Worm (Caenorhabditis elegans) whole organism, young adult: ENCODE measurements around the gene B0001.4.
A peak's percentile ranks its signal among the peaks of the same experiment; 100 is the strongest.

Experiments used
- B0261.1 ChIP-seq: sonication (generic microtip); optimal IDR thresholded peaks from 2 replicates; lab custom pipeline; 2016; ENCODE audit warnings: mild to moderate bottlenecking, missing genetic modification characterization, moderate library complexity, missing compliant biosample characterization
- D2030.7 ChIP-seq: fragments of 200-800 bp; sonication (Bioruptor generic); IDR thresholded peaks from 2 replicates; pipeline ENCODE4 v1.3.6; 2022; ENCODE audit warnings: missing genetic modification reagents, missing genetic modification characterization, missing compliant biosample characterization
- F23B12.7 ChIP-seq: sonication (generic microtip); optimal IDR thresholded peaks from 2 replicates; lab custom pipeline; 2017; ENCODE audit warnings: missing genetic modification characterization, mild to moderate bottlenecking, missing compliant biosample characterization, antibody characterized with exemption, moderate library complexity; ENCODE audit not compliant: insufficient read depth
- F57A8.1 ChIP-seq: fragments of 200-800 bp; sonication (Bioruptor generic); optimal IDR thresholded peaks from 2 replicates; lab custom pipeline; 2018; ENCODE audit warnings: mild to moderate bottlenecking, missing genetic modification characterization, moderate library complexity, missing compliant biosample characterization
- T26A5.8 ChIP-seq: sonication (generic microtip); optimal IDR thresholded peaks from 2 replicates; lab custom pipeline; 2016; ENCODE audit warnings: missing genetic modification characterization, missing compliant biosample characterization
- Y95B8A.8 ChIP-seq: fragments of 200-800 bp; sonication (Bioruptor generic); IDR thresholded peaks from 2 replicates; pipeline ENCODE4 v1.3.6; 2022; ENCODE audit warnings: missing genetic modification reagents, missing genetic modification characterization, missing compliant biosample characterization
- ama-1 ChIP-seq, 3 experiments: fragments of 150-350 bp in 1 of 3; sonication (generic microtip) in 2 of 3; optimal IDR thresholded peaks; 2 replicates each; lab custom pipeline; 2014 to 2018; ENCODE audit warnings: missing biosample characterization in 2 of 3, missing genetic modification characterization in 2 of 3, missing genetic modification reagents in 2 of 3
- atf-7 ChIP-seq: sonication (generic microtip); optimal IDR thresholded peaks from 2 replicates; lab custom pipeline; 2017; ENCODE audit warnings: mild to moderate bottlenecking, missing genetic modification characterization, missing compliant biosample characterization
- athp-1 ChIP-seq: sonication (generic microtip); optimal IDR thresholded peaks from 2 replicates; lab custom pipeline; 2017; ENCODE audit warnings: mild to moderate bottlenecking, missing genetic modification characterization, missing compliant biosample characterization
- attf-5 ChIP-seq: fragments of 200-800 bp; sonication (Bioruptor generic); optimal IDR thresholded peaks from 2 replicates; lab custom pipeline; 2018; ENCODE audit warnings: mild to moderate bottlenecking, missing genetic modification characterization, missing compliant biosample characterization
- cebp-1 ChIP-seq, 2 experiments: fragments of 200-800 bp in 1 of 2; sonication (Bioruptor generic) in 1 of 2; sonication (generic microtip) in 1 of 2; IDR thresholded peaks in 1 of 2; optimal IDR thresholded peaks in 1 of 2; 2 replicates each; pipeline versions ENCODE4 v1.3.6 to Lab custom; 2017 to 2022; ENCODE audit warnings: missing compliant biosample characterization in 2 of 2, missing genetic modification characterization in 2 of 2, mild to moderate bottlenecking in 1 of 2, missing genetic modification reagents in 1 of 2, moderate library complexity in 1 of 2
- ceh-58 ChIP-seq: fragments of 200-800 bp; sonication (Bioruptor generic); IDR thresholded peaks from 2 replicates; pipeline ENCODE4 v1.3.6; 2022; ENCODE audit warnings: missing genetic modification characterization, missing compliant biosample characterization
- ceh-79 ChIP-seq: sonication (generic microtip); optimal IDR thresholded peaks from 2 replicates; lab custom pipeline; 2017; ENCODE audit warnings: mild to moderate bottlenecking, missing genetic modification characterization, missing compliant biosample characterization
- dox-1 ChIP-seq: fragments of 200-800 bp; sonication (Bioruptor generic); IDR thresholded peaks from 2 replicates; pipeline ENCODE4 v1.3.6; 2022; ENCODE audit warnings: missing genetic modification reagents, missing genetic modification characterization, missing compliant biosample characterization
- dpff-1 ChIP-seq: sonication (generic microtip); optimal IDR thresholded peaks from 2 replicates; lab custom pipeline; 2017; ENCODE audit warnings: mild to moderate bottlenecking, missing genetic modification characterization, missing compliant biosample characterization
- dpl-1 ChIP-seq: fragments of 150-350 bp; optimal IDR thresholded peaks from 2 replicates; lab custom pipeline; 2014; ENCODE audit warnings: missing biosample characterization, missing genetic modification reagents, missing genetic modification characterization
- efl-1 ChIP-seq: fragments of 150-350 bp; optimal IDR thresholded peaks from 2 replicates; lab custom pipeline; 2014; ENCODE audit warnings: missing biosample characterization, missing genetic modification reagents, missing genetic modification characterization
- egl-18 ChIP-seq: fragments of 200-800 bp; sonication (Bioruptor generic); IDR thresholded peaks from 2 replicates; pipeline ENCODE4 v1.3.6; 2022; ENCODE audit warnings: missing genetic modification reagents, missing genetic modification characterization, missing compliant biosample characterization
- hmg-1.2 ChIP-seq: fragments of 200-800 bp; sonication (Bioruptor generic); IDR thresholded peaks from 2 replicates; pipeline ENCODE4 v1.3.6; 2022; ENCODE audit warnings: missing genetic modification reagents, missing genetic modification characterization, missing compliant biosample characterization
- let-607 ChIP-seq, 2 experiments: fragments of 200-800 bp in 1 of 2; sonication (Bioruptor generic) in 1 of 2; sonication (generic microtip) in 1 of 2; optimal IDR thresholded peaks; 2 replicates each; lab custom pipeline; 2016 to 2018; ENCODE audit warnings: mild to moderate bottlenecking in 2 of 2, missing compliant biosample characterization in 2 of 2, missing genetic modification characterization in 2 of 2, moderate library complexity in 2 of 2, missing genotype in 1 of 2
- lin-35 ChIP-seq, 3 experiments: fragments of 150-350 bp in 2 of 3; sonication (generic microtip) in 1 of 3; optimal IDR thresholded peaks; 2 replicates each; lab custom pipeline; 2014 to 2018; ENCODE audit warnings: missing biosample characterization in 3 of 3, missing genetic modification characterization in 3 of 3, missing genetic modification reagents in 3 of 3
- lsl-1 ChIP-seq: fragments of 200-800 bp; sonication (Bioruptor generic); optimal IDR thresholded peaks from 2 replicates; lab custom pipeline; 2018; ENCODE audit warnings: mild to moderate bottlenecking, missing genetic modification characterization, moderate library complexity, missing compliant biosample characterization
- lsy-27 ChIP-seq: sonication (generic microtip); optimal IDR thresholded peaks from 2 replicates; lab custom pipeline; 2017; ENCODE audit warnings: missing genetic modification characterization, mild to moderate bottlenecking, missing compliant biosample characterization, antibody characterized with exemption, missing genotype, borderline replicate concordance; ENCODE audit not compliant: insufficient read depth
- madf-3 ChIP-seq: fragments of 200-800 bp; sonication (Bioruptor generic); IDR thresholded peaks from 2 replicates; pipeline ENCODE4 v1.3.6; 2022; ENCODE audit warnings: missing genetic modification reagents, missing genetic modification characterization, missing compliant biosample characterization
- madf-6 ChIP-seq: fragments of 200-800 bp; sonication (Bioruptor generic); IDR thresholded peaks from 2 replicates; pipeline ENCODE4 v1.3.6; 2022; ENCODE audit warnings: missing genetic modification reagents, missing genetic modification characterization, missing compliant biosample characterization
- madf-8 ChIP-seq: fragments of 200-800 bp; sonication (Bioruptor generic); conservative IDR thresholded peaks from 2 replicates; pipeline ENCODE4 v1.3.6; 2022; ENCODE audit warnings: missing genetic modification reagents, missing genetic modification characterization, missing compliant biosample characterization
- mcd-1 ChIP-seq: fragments of 200-800 bp; sonication (Bioruptor generic); IDR thresholded peaks from 2 replicates; pipeline ENCODE4 v1.3.6; 2022; ENCODE audit warnings: missing genetic modification reagents, missing genetic modification characterization, missing compliant biosample characterization
- mes-4 ChIP-seq: sonication (generic microtip); optimal IDR thresholded peaks from 2 replicates; lab custom pipeline; 2016; ENCODE audit warnings: missing genotype, missing genetic modification characterization, missing compliant biosample characterization
- nhr-80 ChIP-seq: sonication (generic microtip); optimal IDR thresholded peaks from 2 replicates; lab custom pipeline; 2016; ENCODE audit warnings: missing genetic modification characterization, missing compliant biosample characterization
- nhr-90 ChIP-seq: sonication (generic microtip); optimal IDR thresholded peaks from 2 replicates; lab custom pipeline; 2016; ENCODE audit warnings: missing genotype, mild to moderate bottlenecking, missing genetic modification characterization, missing compliant biosample characterization
- pha-4 ChIP-seq: fragments of 150-350 bp; sonication (generic microtip); optimal IDR thresholded peaks from 2 replicates; lab custom pipeline; 2014; ENCODE audit warnings: missing biosample characterization, missing genetic modification reagents, missing genetic modification characterization
- rec-8 ChIP-seq, 2 experiments: sonication (generic microtip); optimal IDR thresholded peaks; 2 replicates each; lab custom pipeline; 2016; ENCODE audit warnings: mild to moderate bottlenecking in 2 of 2, missing genetic modification characterization in 2 of 2, missing genetic modification reagents in 2 of 2, missing genotype in 2 of 2, missing biosample characterization in 1 of 2, missing compliant biosample characterization in 1 of 2, moderate library complexity in 1 of 2
- snpc-1.1 ChIP-seq: sonication (generic microtip); optimal IDR thresholded peaks from 2 replicates; lab custom pipeline; 2017; ENCODE audit warnings: missing genetic modification characterization, mild to moderate bottlenecking, missing compliant biosample characterization, antibody characterized with exemption, moderate library complexity, missing genotype, missing genetic modification reagents; ENCODE audit not compliant: insufficient read depth
- snpc-3.4 ChIP-seq: sonication (generic microtip); optimal IDR thresholded peaks from 2 replicates; lab custom pipeline; 2017; ENCODE audit warnings: missing genetic modification characterization, mild to moderate bottlenecking, missing compliant biosample characterization, antibody characterized with exemption, moderate library complexity, missing genotype, missing genetic modification reagents
- snpc-4 ChIP-seq, 5 experiments: fragments of 150-350 bp in 1 of 5; sonication (generic microtip) in 4 of 5; optimal IDR thresholded peaks; 2 replicates each; lab custom pipeline; 2014 to 2018; ENCODE audit warnings: missing genetic modification characterization in 5 of 5, missing biosample characterization in 3 of 5, antibody characterized with exemption in 2 of 5, mild to moderate bottlenecking in 2 of 5, missing compliant biosample characterization in 2 of 5, missing genotype in 2 of 5, moderate library complexity in 2 of 5, missing genetic modification reagents in 1 of 5
- tbp1 ChIP-seq: fragments of 200-800 bp; sonication (Bioruptor generic); optimal IDR thresholded peaks from 2 replicates; lab custom pipeline; 2018; ENCODE audit warnings: mild to moderate bottlenecking, missing genetic modification characterization, missing compliant biosample characterization
- tbx-9 ChIP-seq: sonication (generic microtip); optimal IDR thresholded peaks from 2 replicates; lab custom pipeline; 2016; ENCODE audit warnings: borderline replicate concordance, missing genetic modification characterization, inconsistent platforms, missing compliant biosample characterization
- tlf-1 ChIP-seq: fragments of 200-800 bp; sonication (Bioruptor generic); optimal IDR thresholded peaks from 2 replicates; lab custom pipeline; 2018; ENCODE audit warnings: mild to moderate bottlenecking, missing genetic modification characterization, missing compliant biosample characterization
- xnd-1 ChIP-seq: sonication (generic microtip); optimal IDR thresholded peaks from 2 replicates; lab custom pipeline; 2016; ENCODE audit warnings: missing genotype, missing genetic modification reagents, missing genetic modification characterization, missing compliant biosample characterization

B0001.4 gene

ce11 chrIV:12124314-12125084, 13.5 kb downstream of the B0001.4 start, which contains the start of gene dhhc-6 (continued):
- TF ChIP-seq T26A5.8 (tag; lab: Kevin White, UChicago) (no peak), snpc-3.4 (tag; lab: Kevin White, UChicago) (no peak), madf-3 (GFP tag; lab: Robert Waterston, UW) (peak; percentile 84), atf-7 (no peak), tlf-1 (GFP tag; lab: Kevin White, UChicago) (no peak), dox-1 (GFP tag; lab: Robert Waterston, UW) (no peak), dpl-1 (GFP tag; lab: Kevin White, UChicago) (no peak), mes-4 (tag; lab: Kevin White, UChicago) (no peak), athp-1 (peak; percentile 5), F23B12.7 (tag; lab: Kevin White, UChicago) (no peak), efl-1 (no peak), F57A8.1 (GFP tag; lab: Kevin White, UChicago) (no peak), madf-6 (GFP tag; lab: Robert Waterston, UW) (peak; percentile 19; the same call in 1 of the 2 replicates), let-607 (tag; optimal IDR thresholded peaks at IDR 0.05; lab: Kevin White, UChicago) (no peak), nhr-80 (no peak), pha-4 (tag; lab: Kevin White, UChicago) (no peak), lsy-27 (tag; lab: Kevin White, UChicago) (no peak), ceh-79 (tag; lab: Kevin White, UChicago) (no peak), egl-18 (GFP tag; lab: Robert Waterston, UW) (no peak), tbx-9 (tag; lab: Kevin White, UChicago) (no peak), B0261.1 (tag; lab: Kevin White, UChicago) (no peak), xnd-1 (tag; lab: Kevin White, UChicago) (no peak), ceh-58 (no peak), Y95B8A.8 (peak; percentile 58; the same call in 1 of the 2 replicates)
- TF ChIP-seq, all 124 proteins: peak for 14

ce11 chrIV:12122874-12123664, 14.9 kb downstream of the B0001.4 start, which contains the start of gene aly-3:
aly-3 (plus strand) TSS chrIV:12123282.
- TF ChIP-seq cebp-1 (GFP tag; IDR thresholded peaks at IDR 0.05; lab: Robert Waterston, UW), result no peak
- peak; percentile 8 for TF ChIP-seq cebp-1 (tag; optimal IDR thresholded peaks at IDR 0.05; lab: Kevin White, UChicago)
- peak; percentile 89 for TF ChIP-seq madf-3 (GFP tag; lab: Robert Waterston, UW)
- no peak for TF ChIP-seq dpff-1 (tag; lab: Kevin White, UChicago)
- peak; percentile 6 for TF ChIP-seq nhr-80
- no peak for TF ChIP-seq ama-1 (optimal IDR thresholded peaks at IDR 0.05; lab: Kevin White, UChicago)
- peak in 1 of 2 experiments; percentile 15 for TF ChIP-seq ama-1 (GFP tag; optimal IDR thresholded peaks at IDR 0.05; lab: Kevin White, UChicago)
- TF ChIP-seq let-607 (tag; optimal IDR thresholded peaks at IDR 0.05; lab: Kevin White, UChicago), result no peak

ce11 chrIV:12121076-12121475, 16.9 kb downstream of the B0001.4 start, which contains the start of the genes ddb-1 and M18.6:
ddb-1 (minus strand) TSS chrIV:12121165.
M18.6 (plus strand) TSS chrIV:12121310.
- TF ChIP-seq D2030.7 (GFP tag; lab: Robert Waterston, UW) (0 out of 2 replicates have a peak, but pooled peaks have one; percentile 34), madf-6 (GFP tag; lab: Robert Waterston, UW) (peak; percentile 57; the same call in 1 of the 2 replicates), efl-1 (peak; percentile 77), rec-8 (tag; optimal IDR thresholded peaks at IDR 0.05; lab: Kevin White, UChicago) (no peak), hmg-1.2 (GFP tag; lab: Robert Waterston, UW) (peak; percentile 59; the same call in 1 of the 2 replicates), lin-35 (GFP tag; optimal IDR thresholded peaks at IDR 0.05; lab: Kevin White, UChicago) (peak in 1 of 3 experiments; percentile 28), attf-5 (GFP tag; lab: Kevin White, UChicago) (peak; percentile 43), snpc-1.1 (tag; lab: Kevin White, UChicago) (peak; percentile 5), madf-8 (GFP tag; lab: Robert Waterston, UW) (peak; percentile 42; the same call in 1 of the 2 replicates), snpc-4 (GFP tag; optimal IDR thresholded peaks at IDR 0.05; lab: Kevin White, UChicago) (no peak), snpc-4 (tag; optimal IDR thresholded peaks at IDR 0.05; lab: Kevin White, UChicago) (peak in 2 of 4 experiments; percentile 33 to 42), lsl-1 (GFP tag; lab: Kevin White, UChicago) (peak; percentile 52), mcd-1 (GFP tag; lab: Robert Waterston, UW) (peak; percentile 72), tbp1 (GFP tag; lab: Kevin White, UChicago) (peak; percentile 7), nhr-90 (tag; lab: Kevin White, UChicago) (no peak)
